Worm (Caenorhabditis elegans) whole organism, late embryonic: ENCODE measurements around the gene ncx-5.

ENCODE experiments used
- C08G9.2 ChIP-seq: sonication (generic microtip); optimal IDR thresholded peaks from 2 replicates; lab custom pipeline; 2016; ENCODE audit warnings: mild to moderate bottlenecking, missing genetic modification characterization, moderate library complexity, missing compliant biosample characterization
- C38D4.7 ChIP-seq: fragments of 200-800 bp; sonication (Bioruptor generic); optimal IDR thresholded peaks from 2 replicates; lab custom pipeline; 2018; ENCODE audit warnings: mild to moderate bottlenecking, missing genetic modification characterization, moderate library complexity, missing compliant biosample characterization
- F13H6.1 ChIP-seq: sonication (generic microtip); optimal IDR thresholded peaks from 2 replicates; lab custom pipeline; 2016; ENCODE audit warnings: missing genetic modification characterization, missing compliant biosample characterization
- K09A11.1 ChIP-seq: sonication (generic microtip); optimal IDR thresholded peaks from 2 replicates; lab custom pipeline; 2017; ENCODE audit warnings: antibody characterized with exemption, mild to moderate bottlenecking, missing genetic modification characterization, missing compliant biosample characterization; ENCODE audit not compliant: insufficient read depth
- T23F11.4 ChIP-seq: fragments of 200-800 bp; sonication (Bioruptor generic); optimal IDR thresholded peaks from 2 replicates; lab custom pipeline; 2018; ENCODE audit warnings: mild to moderate bottlenecking, missing genetic modification characterization, missing compliant biosample characterization
- Y22D7AL.16 ChIP-seq: sonication (generic microtip); optimal IDR thresholded peaks from 2 replicates; lab custom pipeline; 2016; ENCODE audit warnings: missing genetic modification characterization, missing compliant biosample characterization
- ahr-1 ChIP-seq: sonication (generic microtip); optimal IDR thresholded peaks from 2 replicates; lab custom pipeline; 2016; ENCODE audit warnings: missing genetic modification characterization, missing compliant biosample characterization
- ceh-14 ChIP-seq: sonication (generic microtip); optimal IDR thresholded peaks from 2 replicates; lab custom pipeline; 2016; ENCODE audit warnings: missing genotype, missing genetic modification characterization, missing compliant biosample characterization
- ceh-19 ChIP-seq: fragments of 200-800 bp; sonication (Bioruptor generic); optimal IDR thresholded peaks from 2 replicates; lab custom pipeline; 2018; ENCODE audit warnings: mild to moderate bottlenecking, missing genetic modification characterization, missing compliant biosample characterization
- ceh-2 ChIP-seq: sonication (generic microtip); optimal IDR thresholded peaks from 2 replicates; lab custom pipeline; 2016; ENCODE audit warnings: missing genotype, missing genetic modification characterization, missing compliant biosample characterization
- ceh-24 ChIP-seq: sonication (generic microtip); optimal IDR thresholded peaks from 2 replicates; lab custom pipeline; 2016; ENCODE audit warnings: mild to moderate bottlenecking, missing genetic modification characterization, missing compliant biosample characterization
- ceh-31 ChIP-seq: sonication (generic microtip); optimal IDR thresholded peaks from 2 replicates; lab custom pipeline; 2016; ENCODE audit warnings: missing genetic modification characterization, missing compliant biosample characterization
- ceh-45 ChIP-seq: fragments of 200-800 bp; sonication (Bioruptor generic); IDR thresholded peaks from 2 replicates; pipeline ENCODE4 v1.3.6; 2022; ENCODE audit warnings: missing genetic modification reagents, missing genetic modification characterization, missing compliant biosample characterization
- ceh-48 ChIP-seq: sonication (generic microtip); optimal IDR thresholded peaks from 2 replicates; lab custom pipeline; 2016; ENCODE audit warnings: missing genetic modification characterization, inconsistent platforms, missing compliant biosample characterization
- ceh-9 ChIP-seq: sonication (generic microtip); optimal IDR thresholded peaks from 2 replicates; lab custom pipeline; 2016; ENCODE audit warnings: mild to moderate bottlenecking, missing genetic modification characterization, inconsistent platforms, missing compliant biosample characterization
- dmd-4 ChIP-seq: sonication (generic microtip); optimal IDR thresholded peaks from 2 replicates; lab custom pipeline; 2016; ENCODE audit warnings: borderline replicate concordance, missing genetic modification characterization, missing compliant biosample characterization
- dve-1 ChIP-seq: sonication (generic microtip); optimal IDR thresholded peaks from 2 replicates; lab custom pipeline; 2017; ENCODE audit warnings: antibody characterized with exemption, mild to moderate bottlenecking, missing genetic modification characterization, missing compliant biosample characterization
- ets-4 ChIP-seq: sonication (generic microtip); optimal IDR thresholded peaks from 2 replicates; lab custom pipeline; 2016; ENCODE audit warnings: missing genetic modification characterization, missing compliant biosample characterization
- eyg-1 ChIP-seq: sonication (generic microtip); optimal IDR thresholded peaks from 2 replicates; lab custom pipeline; 2016; ENCODE audit warnings: missing genotype, missing genetic modification characterization, missing compliant biosample characterization
- fkh-10 ChIP-seq: fragments of 150-350 bp; optimal IDR thresholded peaks from 2 replicates; lab custom pipeline; 2014; ENCODE audit warnings: missing biosample characterization, missing genetic modification reagents, missing genetic modification characterization
- fkh-6 ChIP-seq: sonication (generic microtip); optimal IDR thresholded peaks from 2 replicates; lab custom pipeline; 2016; ENCODE audit warnings: missing genetic modification characterization, missing compliant biosample characterization
- hlh-15 ChIP-seq: sonication (generic microtip); optimal IDR thresholded peaks from 2 replicates; lab custom pipeline; 2016; ENCODE audit warnings: missing genetic modification characterization, missing compliant biosample characterization
- hlh-30 ChIP-seq: sonication (generic microtip); optimal IDR thresholded peaks from 2 replicates; lab custom pipeline; 2017; ENCODE audit warnings: antibody characterized with exemption, missing genetic modification characterization, missing compliant biosample characterization; ENCODE audit not compliant: insufficient read depth
- hlh-8 ChIP-seq: sonication (generic microtip); optimal IDR thresholded peaks from 2 replicates; lab custom pipeline; 2016; ENCODE audit warnings: missing genotype, missing genetic modification characterization, missing compliant biosample characterization
- lim-6 ChIP-seq: sonication (generic microtip); optimal IDR thresholded peaks from 2 replicates; lab custom pipeline; 2016; ENCODE audit warnings: missing genetic modification characterization, missing compliant biosample characterization
- madf-2 ChIP-seq: sonication (generic microtip); optimal IDR thresholded peaks from 2 replicates; lab custom pipeline; 2017; ENCODE audit warnings: missing genetic modification characterization, missing compliant biosample characterization
- mec-3 ChIP-seq: sonication (generic microtip); optimal IDR thresholded peaks from 2 replicates; lab custom pipeline; 2016; ENCODE audit warnings: borderline replicate concordance, missing genetic modification characterization, missing compliant biosample characterization
- nhr-11 ChIP-seq: fragments of 150-350 bp; optimal IDR thresholded peaks from 2 replicates; lab custom pipeline; 2014; ENCODE audit warnings: missing biosample characterization, missing genetic modification characterization
- nhr-232 ChIP-seq: sonication (generic microtip); optimal IDR thresholded peaks from 2 replicates; lab custom pipeline; 2016; ENCODE audit warnings: missing genetic modification characterization, missing compliant biosample characterization
- odd-2 ChIP-seq: sonication (generic microtip); optimal IDR thresholded peaks from 2 replicates; lab custom pipeline; 2017; ENCODE audit warnings: antibody characterized with exemption, mild to moderate bottlenecking, missing genetic modification characterization, missing compliant biosample characterization
- pha-2 ChIP-seq: sonication (generic microtip); optimal IDR thresholded peaks from 2 replicates; lab custom pipeline; 2017; ENCODE audit warnings: mild to moderate bottlenecking, missing genetic modification characterization, missing compliant biosample characterization
- pros-1 ChIP-seq: fragments of 150-350 bp; optimal IDR thresholded peaks from 2 replicates; lab custom pipeline; 2014; ENCODE audit warnings: missing biosample characterization, missing genetic modification reagents, missing genetic modification characterization
- ref-2 ChIP-seq: sonication (generic microtip); optimal IDR thresholded peaks from 2 replicates; lab custom pipeline; 2016; ENCODE audit warnings: missing genetic modification characterization, missing compliant biosample characterization
- sdc-2 ChIP-seq: sonication (generic microtip); optimal IDR thresholded peaks from 2 replicates; lab custom pipeline; 2016; ENCODE audit warnings: missing genotype, missing genetic modification characterization, missing compliant biosample characterization
- sox-2 ChIP-seq: fragments of 200-800 bp; sonication (Bioruptor generic); IDR thresholded peaks from 2 replicates; pipeline ENCODE4 v1.3.6; 2022; ENCODE audit warnings: missing genetic modification reagents, missing genetic modification characterization, missing compliant biosample characterization
- syd-9 ChIP-seq: sonication (generic microtip); optimal IDR thresholded peaks from 2 replicates; lab custom pipeline; 2016; ENCODE audit warnings: mild to moderate bottlenecking, missing genetic modification characterization, moderate library complexity, missing compliant biosample characterization
- tbx-2 ChIP-seq: sonication (generic microtip); optimal IDR thresholded peaks from 2 replicates; lab custom pipeline; 2016; ENCODE audit warnings: missing genetic modification characterization, missing compliant biosample characterization
- tbx-7 ChIP-seq: sonication (generic microtip); optimal IDR thresholded peaks from 2 replicates; lab custom pipeline; 2016; ENCODE audit warnings: missing genotype, missing genetic modification characterization, missing compliant biosample characterization
- ttx-3 ChIP-seq: sonication (generic microtip); optimal IDR thresholded peaks from 2 replicates; lab custom pipeline; 2016; ENCODE audit warnings: missing genetic modification reagents, missing genetic modification characterization, missing compliant biosample characterization
- unc-42 ChIP-seq: sonication (generic microtip); optimal IDR thresholded peaks from 2 replicates; lab custom pipeline; 2016; ENCODE audit warnings: missing genotype, missing genetic modification characterization, missing compliant biosample characterization
- unc-86 ChIP-seq: sonication (generic microtip); optimal IDR thresholded peaks from 2 replicates; lab custom pipeline; 2016; ENCODE audit warnings: missing genetic modification characterization, missing compliant biosample characterization
- ztf-16 ChIP-seq: sonication (generic microtip); optimal IDR thresholded peaks from 2 replicates; lab custom pipeline; 2017; ENCODE audit warnings: missing genetic modification characterization, missing compliant biosample characterization

ncx-5 gene

ce11 chrV:10536808-10537207, 46.9 kb upstream of the ncx-5 start (continued):
- TF ChIP-seq eyg-1 (tag; lab: Kevin White, UChicago): no peak
- no peak for TF ChIP-seq odd-2
- no peak for TF ChIP-seq ceh-24 (tag; lab: Kevin White, UChicago)
- no peak for TF ChIP-seq unc-86
- no peak for TF ChIP-seq dmd-4
- no peak for TF ChIP-seq pha-2
- no peak for TF ChIP-seq tbx-7 (tag; lab: Kevin White, UChicago)
- no peak for TF ChIP-seq C38D4.7 (GFP tag; lab: Kevin White, UChicago)
- TF ChIP-seq T23F11.4: no peak
- TF ChIP-seq mec-3: no peak
- TF ChIP-seq ref-2 (tag; lab: Kevin White, UChicago): peak; percentile 66
- peak; percentile 50 for TF ChIP-seq ceh-48 (tag; lab: Kevin White, UChicago)
- TF ChIP-seq fkh-6 (tag; lab: Kevin White, UChicago): no peak
- TF ChIP-seq madf-2 (tag; lab: Kevin White, UChicago): no peak
- no peak for TF ChIP-seq nhr-11 (tag; lab: Kevin White, UChicago)
- TF ChIP-seq K09A11.1: no peak
- no peak for TF ChIP-seq sox-2 (GFP tag; lab: Robert Waterston, UW)
- TF ChIP-seq syd-9 (tag; lab: Kevin White, UChicago): no peak
- TF ChIP-seq hlh-8: no peak
- peak; percentile 67 for TF ChIP-seq tbx-2
- no peak for TF ChIP-seq ceh-9 (tag; lab: Kevin White, UChicago)
- no peak for TF ChIP-seq nhr-232
- TF ChIP-seq C08G9.2 (tag; lab: Kevin White, UChicago): no peak
- no peak for TF ChIP-seq ahr-1 (tag; lab: Kevin White, UChicago)
- no peak for TF ChIP-seq ceh-2 (tag; lab: Kevin White, UChicago)
- peak; percentile 77 for TF ChIP-seq ceh-31 (tag; lab: Kevin White, UChicago)
- TF ChIP-seq sdc-2: peak; percentile 1

- TF ChIP-seq Y22D7AL.16 (tag; lab: Kevin White, UChicago) (no peak), ets-4 (tag; lab: Kevin White, UChicago) (no peak), unc-86 (no peak), pha-2 (no peak), ceh-19 (GFP tag; lab: Kevin White, UChicago) (no peak), madf-2 (tag; lab: Kevin White, UChicago) (no peak), sdc-2 (no peak), tbx-2 (no peak), hlh-8 (no peak), ceh-31 (tag; lab: Kevin White, UChicago) (no peak), sox-2 (GFP tag; lab: Robert Waterston, UW) (no peak), ttx-3 (tag; lab: Kevin White, UChicago) (no peak), hlh-15 (tag; lab: Kevin White, UChicago) (no peak), F13H6.1 (tag; lab: Kevin White, UChicago) (no peak), C38D4.7 (GFP tag; lab: Kevin White, UChicago) (no peak)
Observed at ce11 chrV:10536095-10536691, 46.3 kb upstream of the ncx-5 start, which contains the start of gene ppm-1.A. Gene ppm-1.A, minus strand, starts transcription at chrV:10536388.

- TF ChIP-seq ref-2 (tag; lab: Kevin White, UChicago) (no peak), ceh-14 (tag; lab: Kevin White, UChicago) (no peak), fkh-10 (GFP tag; lab: Kevin White, UChicago) (no peak), odd-2 (no peak), sox-2 (GFP tag; lab: Robert Waterston, UW) (no peak), K09A11.1 (no peak), ceh-19 (GFP tag; lab: Kevin White, UChicago) (no peak), pros-1 (tag; lab: Kevin White, UChicago) (no peak), C38D4.7 (GFP tag; lab: Kevin White, UChicago) (no peak), ceh-31 (tag; lab: Kevin White, UChicago) (no peak), ceh-45 (GFP tag; lab: Robert Waterston, UW) (no peak), unc-42 (no peak), ztf-16 (tag; lab: Kevin White, UChicago) (no peak), dve-1 (no peak), lim-6 (tag; lab: Kevin White, UChicago) (no peak), hlh-30 (tag; lab: Kevin White, UChicago) (no peak)
Observed at ce11 chrV:10535325-10535724, 45.4 kb upstream of the ncx-5 start.
